3 worm cellular contexts compared by ENCODE assay signal in genomic region chrV:1001163-1001562, ce11.
TF ChIP-seq lines count a peak whose summit lies in the region.

No protein-coding gene starts in this region.

TF ChIP-seq in whole organism, L4 larva, 104 proteins besides CTCF, POLR2A, EP300 and RAD21:
- TF ChIP-seq fkh-10 (GFP tag; optimal IDR thresholded peaks at IDR 0.05; lab: Kevin White, UChicago) = no peak
- no peak for TF ChIP-seq zfp-2 (tag; optimal IDR thresholded peaks at IDR 0.05; lab: Kevin White, UChicago)
- TF ChIP-seq spr-3 (GFP tag; optimal IDR thresholded peaks at IDR 0.05; lab: Kevin White, UChicago) = no peak
- TF ChIP-seq ceh-82 (tag; optimal IDR thresholded peaks at IDR 0.05; lab: Kevin White, UChicago) = no peak
- peak; percentile 90 for TF ChIP-seq set-16 (GFP tag; IDR thresholded peaks at IDR 0.05; lab: Robert Waterston, UW)
- no peak for TF ChIP-seq dve-1 (tag; optimal IDR thresholded peaks at IDR 0.05; lab: Kevin White, UChicago; ENCODE audit: insufficient read depth)
- no peak for TF ChIP-seq hlh-30 (tag; optimal IDR thresholded peaks at IDR 0.05; lab: Kevin White, UChicago; ENCODE audit: insufficient read depth)
- 0 out of 2 replicates have a peak, but pooled peaks have one; percentile 10 for TF ChIP-seq F44E2.7 (GFP tag; IDR thresholded peaks at IDR 0.05; lab: Robert Waterston, UW)
- TF ChIP-seq dmd-9 (GFP tag; IDR thresholded peaks at IDR 0.05; lab: Robert Waterston, UW) = no peak
- no peak for TF ChIP-seq gei-8 (GFP tag; optimal IDR thresholded peaks at IDR 0.05; lab: Kevin White, UChicago)
- TF ChIP-seq Y75B8A.6 (GFP tag; IDR thresholded peaks at IDR 0.05; lab: Robert Waterston, UW) = no peak

TF ChIP-seq in whole organism, late embryonic, 69 proteins besides CTCF, POLR2A, EP300 and RAD21:
- TF ChIP-seq hlh-6 (tag; optimal IDR thresholded peaks at IDR 0.05; lab: Kevin White, UChicago) = peak; percentile 16
- no peak for TF ChIP-seq hlh-30 (tag; optimal IDR thresholded peaks at IDR 0.05; lab: Kevin White, UChicago; ENCODE audit: insufficient read depth)
TF ChIP-seq in whole organism, late embryonic: peak in this region for 1.

TF ChIP-seq in whole organism, young adult, 124 proteins besides CTCF, POLR2A, EP300 and RAD21:
- no peak for TF ChIP-seq ceh-79 (tag; optimal IDR thresholded peaks at IDR 0.05; lab: Kevin White, UChicago)
- peak; percentile 83 for TF ChIP-seq zfh-2 (GFP tag; conservative IDR thresholded peaks at IDR 0.05; lab: Robert Waterston, UW)
- no peak for TF ChIP-seq Y95B8A.8 (GFP tag; IDR thresholded peaks at IDR 0.05; lab: Robert Waterston, UW)
- TF ChIP-seq mcd-1 (GFP tag; IDR thresholded peaks at IDR 0.05; lab: Robert Waterston, UW) = peak; percentile 27; the same call in 1 of the 2 replicates
- TF ChIP-seq egrh-3 (GFP tag; IDR thresholded peaks at IDR 0.05; lab: Robert Waterston, UW) = peak; percentile 70; the same call in 1 of the 2 replicates
- no peak for TF ChIP-seq let-607 (tag; optimal IDR thresholded peaks at IDR 0.05; lab: Kevin White, UChicago)
- no peak for TF ChIP-seq madf-6 (GFP tag; IDR thresholded peaks at IDR 0.05; lab: Robert Waterston, UW)
- no peak for TF ChIP-seq ekl-4 (GFP tag; IDR thresholded peaks at IDR 0.05; lab: Robert Waterston, UW)
- no peak for TF ChIP-seq sptf-2 (GFP tag; optimal IDR thresholded peaks at IDR 0.05; lab: Kevin White, UChicago)
- TF ChIP-seq akir-1 (GFP tag; optimal IDR thresholded peaks at IDR 0.05; lab: Kevin White, UChicago) = no peak
- no peak for TF ChIP-seq nhr-120 (GFP tag; IDR thresholded peaks at IDR 0.05; lab: Robert Waterston, UW)
